Fruit fly (Drosophila melanogaster) whole organism, embryonic: ENCODE results near the gene Or67a.
A peak's percentile ranks its signal among the peaks of the same experiment; 100 is the strongest.

Experiments used
- Aef1 ChIP-seq: fragments of 200-800 bp; sonication (Bioruptor generic); IDR thresholded peaks from 3 replicates; pipeline ENCODE4 v1.3.6; 2022; ENCODE audit warnings: missing biosample characterization, missing genetic modification characterization
- BEAF-32 ChIP-seq: fragments of 200-800 bp; sonication (Bioruptor generic); optimal IDR thresholded peaks from 3 replicates; lab custom pipeline; 2017; ENCODE audit warnings: missing biosample characterization, missing genetic modification characterization, mild to moderate bottlenecking, moderate library complexity, missing genetic modification reagents
- CG13296 ChIP-seq: fragments of 200-800 bp; sonication (Bioruptor generic); optimal IDR thresholded peaks from 3 replicates; lab custom pipeline; 2018; ENCODE audit warnings: missing biosample characterization, mild to moderate bottlenecking, missing genetic modification characterization
- CG13624 ChIP-seq: fragments of 200-800 bp; sonication (Bioruptor generic); optimal IDR thresholded peaks from 2 replicates; lab custom pipeline; 2016; ENCODE audit warnings: missing biosample characterization, missing genetic modification characterization
- CG18011 ChIP-seq: fragments of 200-800 bp; sonication (Bioruptor generic); optimal IDR thresholded peaks from 2 replicates; lab custom pipeline; 2017; ENCODE audit warnings: missing biosample characterization, missing genetic modification characterization, mild to moderate bottlenecking, moderate library complexity, missing genotype
- CG18476 ChIP-seq: fragments of 200-800 bp; sonication (Bioruptor generic); optimal IDR thresholded peaks from 2 replicates; lab custom pipeline; 2016; ENCODE audit warnings: missing biosample characterization, mild to moderate bottlenecking, missing genetic modification characterization
- CG2116 ChIP-seq: fragments of 200-800 bp; sonication (Bioruptor generic); optimal IDR thresholded peaks from 3 replicates; lab custom pipeline; 2018; ENCODE audit warnings: missing biosample characterization, mild to moderate bottlenecking, missing genetic modification characterization
- CG30403 ChIP-seq: fragments of 200-800 bp; sonication (Bioruptor generic); optimal IDR thresholded peaks from 3 replicates; lab custom pipeline; 2016; ENCODE audit warnings: missing biosample characterization, missing genetic modification characterization
- CG32772 ChIP-seq: fragments of 200-800 bp; sonication (Bioruptor generic); IDR thresholded peaks from 2 replicates; pipeline ENCODE4 v1.3.6; 2022; ENCODE audit warnings: missing biosample characterization, missing genetic modification characterization
- CG4424 ChIP-seq: fragments of 200-800 bp; sonication (Bioruptor generic); optimal IDR thresholded peaks from 3 replicates; lab custom pipeline; 2016; ENCODE audit warnings: missing biosample characterization, missing genetic modification characterization
- CG4854 ChIP-seq: fragments of 200-800 bp; sonication (Bioruptor generic); optimal IDR thresholded peaks from 2 replicates; lab custom pipeline; 2016; ENCODE audit warnings: missing biosample characterization, missing genetic modification characterization, inconsistent platforms
- CG7357 ChIP-seq: fragments of 200-800 bp; sonication (Bioruptor generic); IDR thresholded peaks from 3 replicates; pipeline ENCODE4 v1.3.6; 2022; ENCODE audit warnings: missing biosample characterization, missing genetic modification characterization
- CG7928 ChIP-seq: fragments of 200-800 bp; sonication (Bioruptor generic); optimal IDR thresholded peaks from 2 replicates; lab custom pipeline; 2017; ENCODE audit warnings: missing biosample characterization, mild to moderate bottlenecking, missing genetic modification characterization
- CG8281 ChIP-seq: fragments of 200-800 bp; sonication (Bioruptor generic); optimal IDR thresholded peaks from 2 replicates; lab custom pipeline; 2018; ENCODE audit warnings: missing biosample characterization, mild to moderate bottlenecking, missing genetic modification characterization, moderate library complexity
- CG8765 ChIP-seq: fragments of 200-800 bp; sonication (Bioruptor generic); IDR thresholded peaks from 2 replicates; pipeline ENCODE4 v1.3.6; 2022; ENCODE audit warnings: missing biosample characterization, missing genetic modification characterization
- CG9609 ChIP-seq: fragments of 200-800 bp; sonication (Bioruptor generic); optimal IDR thresholded peaks from 3 replicates; lab custom pipeline; 2016; ENCODE audit warnings: missing biosample characterization, missing genetic modification characterization
- Chrac-16 ChIP-seq: fragments of 200-800 bp; sonication (Bioruptor generic); optimal IDR thresholded peaks from 3 replicates; lab custom pipeline; 2016; ENCODE audit warnings: missing biosample characterization, missing genetic modification characterization
- CrebB ChIP-seq: fragments of 200-800 bp; sonication (Bioruptor generic); optimal IDR thresholded peaks from 3 replicates; lab custom pipeline; 2018; ENCODE audit warnings: missing biosample characterization, mild to moderate bottlenecking, missing genetic modification characterization
- Dip3 ChIP-seq: fragments of 200-800 bp; sonication (Bioruptor generic); optimal IDR thresholded peaks from 3 replicates; lab custom pipeline; 2016; ENCODE audit warnings: missing biosample characterization, missing genetic modification characterization
- Ets97D ChIP-seq: fragments of 200-800 bp; sonication (Bioruptor generic); optimal IDR thresholded peaks from 3 replicates; lab custom pipeline; 2016; ENCODE audit warnings: missing biosample characterization, missing genetic modification characterization
- Fer2 ChIP-seq: fragments of 200-800 bp; sonication (Bioruptor generic); optimal IDR thresholded peaks from 2 replicates; lab custom pipeline; 2018; ENCODE audit warnings: missing biosample characterization, mild to moderate bottlenecking, missing genetic modification characterization, moderate library complexity
- HmgZ ChIP-seq: fragments of 200-800 bp; sonication (Bioruptor generic); optimal IDR thresholded peaks from 2 replicates; lab custom pipeline; 2018; ENCODE audit warnings: missing biosample characterization, mild to moderate bottlenecking, missing genetic modification characterization
- Hr51 ChIP-seq, 2 experiments: fragments of 200-800 bp; sonication (Bioruptor generic); optimal IDR thresholded peaks; 2 replicates in 1 of 2; 3 replicates in 1 of 2; lab custom pipeline; 2016 to 2018; ENCODE audit warnings: missing biosample characterization in 2 of 2, missing genetic modification characterization in 2 of 2, mild to moderate bottlenecking in 1 of 2, moderate library complexity in 1 of 2
- Hr78 ChIP-seq, 2 experiments: fragments of 200-800 bp in 1 of 2; fragments of >200 bp in 1 of 2; sonication (Bioruptor generic) in 1 of 2; optimal IDR thresholded peaks; 2 replicates each; lab custom pipeline; 2017 to 2019; ENCODE audit warnings: missing biosample characterization in 2 of 2, missing genetic modification characterization in 2 of 2, mild to moderate bottlenecking in 1 of 2, moderate library complexity in 1 of 2
- Med ChIP-seq: fragments of 200-800 bp; sonication (Bioruptor generic); peaks from one replicate; lab custom pipeline; 2016; ENCODE audit warnings: missing biosample characterization, missing genetic modification characterization, mild to moderate bottlenecking, inconsistent platforms, moderate library complexity
- NFAT ChIP-seq: fragments of 200-800 bp; sonication (Bioruptor generic); IDR thresholded peaks from 2 replicates; pipeline ENCODE4 v1.3.6; 2022; ENCODE audit warnings: missing biosample characterization, missing genetic modification characterization
- Oaz ChIP-seq: fragments of 200-800 bp; sonication (Bioruptor generic); IDR thresholded peaks from 2 replicates; pipeline ENCODE4 v1.3.6; 2022; ENCODE audit warnings: missing biosample characterization, missing genetic modification characterization
- Vsx1 ChIP-seq: fragments of 200-800 bp; sonication (Bioruptor generic); optimal IDR thresholded peaks from 2 replicates; lab custom pipeline; 2017; ENCODE audit warnings: missing biosample characterization, mild to moderate bottlenecking, missing genetic modification characterization, missing genetic modification reagents
- bowl ChIP-seq: fragments of 200-800 bp; sonication (Bioruptor generic); IDR thresholded peaks from 2 replicates; pipeline ENCODE4 v1.3.6; 2022; ENCODE audit warnings: missing biosample characterization, missing genetic modification characterization
- cas ChIP-seq: fragments of 200-800 bp; sonication (Bioruptor generic); IDR thresholded peaks from 2 replicates; pipeline ENCODE4 v1.3.6; 2022; ENCODE audit warnings: missing biosample characterization, missing genetic modification characterization
- cwo ChIP-seq: fragments of 200-800 bp; sonication (Bioruptor generic); optimal IDR thresholded peaks from 3 replicates; lab custom pipeline; 2017; ENCODE audit warnings: missing biosample characterization, missing genetic modification characterization, mild to moderate bottlenecking, moderate library complexity, missing genetic modification reagents
- danr ChIP-seq: fragments of 200-800 bp; sonication (Bioruptor generic); IDR thresholded peaks from 2 replicates; pipeline ENCODE4 v1.3.6; 2022; ENCODE audit warnings: missing biosample characterization, missing genetic modification characterization
- dmrt11E ChIP-seq: fragments of 200-800 bp; sonication (Bioruptor generic); optimal IDR thresholded peaks from 3 replicates; lab custom pipeline; 2018; ENCODE audit warnings: missing biosample characterization, mild to moderate bottlenecking, missing genetic modification characterization, moderate library complexity
- emc ChIP-seq: fragments of 200-800 bp; sonication (Bioruptor generic); optimal IDR thresholded peaks from 2 replicates; lab custom pipeline; 2016; ENCODE audit warnings: missing biosample characterization, missing genetic modification characterization
- fd3F ChIP-seq: fragments of 200-800 bp; sonication (Bioruptor generic); optimal IDR thresholded peaks from 2 replicates; lab custom pipeline; 2018; ENCODE audit warnings: missing biosample characterization, mild to moderate bottlenecking, missing genetic modification characterization, moderate library complexity
- gfzf ChIP-seq: fragments of 200-800 bp; sonication (Bioruptor generic); optimal IDR thresholded peaks from 2 replicates; lab custom pipeline; 2016; ENCODE audit warnings: missing biosample characterization, mild to moderate bottlenecking, missing genetic modification characterization, moderate library complexity
- grn ChIP-seq: fragments of 200-800 bp; sonication (Bioruptor generic); optimal IDR thresholded peaks from 3 replicates; lab custom pipeline; 2017; ENCODE audit warnings: missing biosample characterization, missing genetic modification characterization
- lilli ChIP-seq: fragments of 200-800 bp; sonication (Bioruptor generic); optimal IDR thresholded peaks from 3 replicates; lab custom pipeline; 2016; ENCODE audit warnings: missing biosample characterization, missing genetic modification characterization
- odd ChIP-seq: fragments of 200-800 bp; sonication (Bioruptor generic); optimal IDR thresholded peaks from 2 replicates; lab custom pipeline; 2017; ENCODE audit warnings: missing biosample characterization, mild to moderate bottlenecking, missing genetic modification characterization
- pan ChIP-seq, 4 experiments: fragments of >200 bp in 3 of 4; fragments of 200-800 bp in 1 of 4; sonication (Bioruptor generic) in 1 of 4; optimal IDR thresholded peaks in 3 of 4; IDR thresholded peaks in 1 of 4; 2 replicates each; pipeline versions ENCODE4 v1.3.6 to Lab custom; 2017 to 2022; ENCODE audit warnings: missing biosample characterization in 2 of 4, missing genetic modification characterization in 2 of 4, mixed read lengths in 1 of 4
- phol ChIP-seq: fragments of 200-800 bp; sonication (Bioruptor generic); optimal IDR thresholded peaks from 3 replicates; lab custom pipeline; 2018; ENCODE audit warnings: missing biosample characterization, mild to moderate bottlenecking, missing genetic modification characterization, moderate library complexity
- sima ChIP-seq: fragments of 200-800 bp; sonication (Bioruptor generic); optimal IDR thresholded peaks from 2 replicates; lab custom pipeline; 2016; ENCODE audit warnings: missing biosample characterization, missing genetic modification characterization
- slbo ChIP-seq: fragments of 200-800 bp; sonication (Bioruptor generic); IDR thresholded peaks from 2 replicates; pipeline ENCODE4 v1.3.6; 2022; ENCODE audit warnings: missing biosample characterization, missing genetic modification characterization
- sqz ChIP-seq: fragments of 200-800 bp; sonication (Bioruptor generic); optimal IDR thresholded peaks from 3 replicates; lab custom pipeline; 2018; ENCODE audit warnings: missing biosample characterization, mild to moderate bottlenecking, missing genetic modification characterization
- tin ChIP-seq: fragments of 200-800 bp; sonication (Bioruptor generic); optimal IDR thresholded peaks from 3 replicates; lab custom pipeline; 2016; ENCODE audit warnings: missing biosample characterization, missing genetic modification characterization
- tio ChIP-seq: fragments of 200-800 bp; sonication (Bioruptor generic); optimal IDR thresholded peaks from 2 replicates; lab custom pipeline; 2017; ENCODE audit warnings: missing biosample characterization, missing genetic modification characterization, inconsistent platforms
- ttk ChIP-seq: fragments of 200-800 bp; sonication (Bioruptor generic); IDR thresholded peaks from 2 replicates; pipeline ENCODE4 v2.1.2; 2022; ENCODE audit warnings: missing biosample characterization, missing genetic modification characterization
- wdn ChIP-seq: fragments of 200-800 bp; sonication (Bioruptor generic); IDR thresholded peaks from 2 replicates; pipeline ENCODE4 v1.3.6; 2022; ENCODE audit warnings: missing biosample characterization, missing genetic modification characterization

Or67a gene

dm6 chr3L:9511287-9512256 lies 17.3 kb upstream of the Or67a start, which contains the start of gene RpS9 (continued):
- TF ChIP-seq NFAT (GFP tag; lab: Robert Waterston, UW) (no peak; the same call in 1 of the 2 replicates), fd3F (GFP tag; lab: Kevin White, UChicago) (no peak), CG13624 (no peak), CG18476 (GFP tag; lab: Kevin White, UChicago) (no peak), Ets97D (GFP tag; lab: Kevin White, UChicago) (peak; percentile 80), lilli (GFP tag; lab: Kevin White, UChicago) (peak; percentile 24), cwo (GFP tag; lab: Kevin White, UChicago) (peak; percentile 21), CG32772 (no peak), Aef1 (no peak), emc (GFP tag; lab: Kevin White, UChicago) (no peak), sima (GFP tag; lab: Kevin White, UChicago) (no peak), Chrac-16 (GFP tag; lab: Kevin White, UChicago) (no peak), CG8765 (GFP tag; lab: Robert Waterston, UW) (no peak), cas (GFP tag; lab: Robert Waterston, UW) (no peak), sqz (GFP tag; lab: Kevin White, UChicago) (peak; percentile 40), CG30403 (no peak), CG7357 (GFP tag; lab: Robert Waterston, UW) (no peak), Hr51 (GFP tag; optimal IDR thresholded peaks at IDR 0.05; lab: Kevin White, UChicago) (peak in 1 of 2 experiments; percentile 18), Oaz (GFP tag; lab: Robert Waterston, UW) (no peak), CG8281 (tag; lab: Kevin White, UChicago) (no peak), CG4854 (no peak), phol (peak; percentile 69), slbo (no peak), danr (GFP tag; lab: Robert Waterston, UW) (no peak), CG9609 (GFP tag; lab: Kevin White, UChicago) (no peak), CrebB (tag; lab: Kevin White, UChicago) (peak; percentile 67), gfzf (GFP tag; lab: Kevin White, UChicago) (peak; percentile 90), ttk (no peak), grn (GFP tag; lab: Kevin White, UChicago) (no peak), dmrt11E (no peak), Vsx1 (GFP tag; lab: Kevin White, UChicago) (no peak), bowl (no peak), Med (GFP tag; lab: Kevin White, UChicago) (peak; percentile 73), CG7928 (GFP tag; lab: Kevin White, UChicago) (no peak), CG4424 (GFP tag; lab: Kevin White, UChicago) (no peak), BEAF-32 (GFP tag; lab: Kevin White, UChicago) (peak; percentile 26), odd (GFP tag; lab: Kevin White, UChicago) (peak; percentile 48), wdn (GFP tag; lab: Robert Waterston, UW) (no peak), tio (GFP tag; lab: Kevin White, UChicago) (no peak), tin (no peak), CG18011 (GFP tag; lab: Kevin White, UChicago) (no peak), Fer2 (tag; lab: Kevin White, UChicago) (no peak), HmgZ (tag; lab: Kevin White, UChicago) (peak; percentile 19), pan (optimal IDR thresholded peaks at IDR 0.05; lab: Kevin White, UChicago) (no peak), pan (GFP tag; optimal IDR thresholded peaks at IDR 0.05 in 1 of 2, IDR thresholded peaks at IDR 0.05 in 1 of 2) (no peak), Hr78 (GFP tag; optimal IDR thresholded peaks at IDR 0.05; lab: Kevin White, UChicago) (no peak), Dip3 (GFP tag; lab: Kevin White, UChicago) (no peak), CG13296 (GFP tag; lab: Kevin White, UChicago) (peak; percentile 75), CG2116 (peak; percentile 28)
